Fruit fly (Drosophila melanogaster) Kc167 (cell line): ENCODE data around the gene MCTS1.

ENCODE experiments used
- Myc ChIP-seq: fragments of >200 bp; optimal IDR thresholded peaks from 2 replicates; lab custom pipeline; 2017; ENCODE audit warnings: missing external identifiers
- insv ChIP-seq: fragments of >200 bp; optimal IDR thresholded peaks from 3 replicates; lab custom pipeline; 2018; ENCODE audit warnings: missing external identifiers

DNA sequence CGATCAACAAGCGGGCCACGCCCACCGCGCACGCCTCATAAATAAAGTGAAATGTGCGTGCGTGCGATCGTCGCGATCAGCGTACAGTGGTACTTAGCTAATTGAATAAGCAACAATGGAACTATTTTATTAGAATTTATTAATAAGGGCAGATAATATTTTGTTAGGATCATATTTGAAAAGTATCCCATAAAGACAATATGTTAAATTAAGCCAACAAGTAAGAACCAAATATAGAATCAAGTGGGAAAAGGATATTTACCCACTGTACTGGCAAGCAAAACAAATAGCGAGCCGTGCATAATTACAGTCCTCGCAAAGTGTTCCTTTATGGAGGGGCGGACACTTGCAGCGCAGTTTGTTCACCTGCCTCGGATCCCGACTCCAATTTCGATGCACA, 15.6 kb upstream of the MCTS1 start:
- TF ChIP-seq insv (lab: Kevin White, UChicago), result no peak
- TF ChIP-seq Myc (lab: Kevin White, UChicago), result no peak
